Worm (Caenorhabditis elegans) whole organism, L4/young adult: ENCODE measurements around the gene spp-19.
"Not testable (repeated sequence)": the region's sequence is repeated elsewhere in the genome, so short reads cannot be mapped to it uniquely, and the experiment has no call there.

Source experiments
- W03F9.2 ChIP-seq: fragments of 150-350 bp; optimal IDR thresholded peaks from 2 replicates; lab custom pipeline; 2014; ENCODE audit warnings: missing biosample characterization, missing genetic modification characterization
- dao-5 ChIP-seq: sonication (generic microtip); optimal IDR thresholded peaks from 2 replicates; lab custom pipeline; 2016; ENCODE audit warnings: missing genotype, missing genetic modification characterization, moderate library complexity, missing compliant biosample characterization
- him-1 ChIP-seq: sonication (generic microtip); optimal IDR thresholded peaks from 2 replicates; lab custom pipeline; 2016; ENCODE audit warnings: missing genotype, missing genetic modification reagents, missing genetic modification characterization, missing compliant biosample characterization

spp-19 gene

DNA sequence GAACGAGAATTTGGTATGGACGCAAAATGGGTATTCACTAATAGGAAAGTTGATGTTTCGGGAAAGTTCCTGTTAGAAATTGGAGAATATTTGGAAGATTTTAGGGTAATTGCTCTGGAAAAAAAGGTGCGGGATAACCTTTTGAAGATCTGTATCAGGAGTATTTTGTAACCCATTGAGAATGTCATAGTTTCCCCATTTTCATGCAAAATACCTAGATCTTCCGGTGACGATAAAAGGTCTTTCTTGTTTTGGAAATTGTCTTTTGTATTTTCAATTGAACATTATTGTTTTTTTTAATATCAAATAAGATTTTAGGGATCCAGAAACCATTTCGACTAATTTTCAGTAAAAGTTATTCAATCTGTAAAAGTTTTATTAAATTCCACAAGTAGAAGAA is at the start of gene spp-19:
Gene spp-19, minus strand, starts transcription at position 101 of the 400 bp plus-strand sequence.
- no peak for TF ChIP-seq W03F9.2 (tag; lab: Kevin White, UChicago)
- no peak for TF ChIP-seq him-1 (tag; lab: Kevin White, UChicago)
- TF ChIP-seq dao-5 (tag; lab: Kevin White, UChicago) = no peak

DNA sequence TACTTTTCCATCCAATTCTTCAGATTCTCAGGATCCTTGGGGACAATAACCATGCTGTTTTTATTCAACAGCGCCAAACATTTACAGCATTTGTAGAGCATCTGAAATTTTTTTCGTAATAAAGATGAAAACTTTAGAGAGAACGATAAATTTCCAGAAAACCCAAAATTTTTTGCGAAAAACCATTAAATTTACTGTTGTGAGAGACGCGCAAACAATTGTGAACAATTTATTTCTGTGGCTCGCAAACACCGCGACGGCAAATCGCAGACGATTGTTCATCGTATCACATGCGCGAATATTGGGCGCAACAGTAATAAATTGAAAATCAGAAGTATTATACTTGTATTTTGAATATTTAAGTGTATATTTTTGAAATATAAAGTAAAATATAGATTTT is 49.6 kb upstream of the spp-19 start, which contains the start of gene gon-14:
Gene gon-14, minus strand, starts transcription at position 101 of the 400 bp plus-strand sequence.
- no peak for TF ChIP-seq dao-5 (tag; lab: Kevin White, UChicago)
- no peak for TF ChIP-seq W03F9.2 (tag; lab: Kevin White, UChicago)
- no peak for TF ChIP-seq him-1 (tag; lab: Kevin White, UChicago)

DNA sequence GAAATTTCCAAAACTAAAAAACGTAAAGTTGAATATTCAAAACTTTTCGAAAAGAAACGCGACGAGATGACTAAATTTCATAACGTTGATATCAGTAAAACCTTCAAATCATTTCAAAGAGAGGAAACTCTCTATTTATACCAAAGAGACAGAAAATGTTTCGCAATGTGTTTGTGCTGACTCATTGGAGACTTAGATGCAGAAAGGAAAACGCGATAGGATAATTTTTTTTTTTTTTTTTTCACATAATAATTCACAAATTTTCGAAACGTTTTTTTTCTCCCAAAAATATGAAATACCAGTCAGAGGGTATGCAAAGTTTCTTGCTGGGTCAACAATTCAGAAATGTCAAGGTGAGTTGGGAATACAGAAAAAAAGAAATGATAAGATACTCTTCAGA is 44.7 kb upstream of the spp-19 start:
- TF ChIP-seq him-1 (tag; lab: Kevin White, UChicago) = no peak
- TF ChIP-seq W03F9.2 (tag; lab: Kevin White, UChicago) = peak; percentile 40

DNA sequence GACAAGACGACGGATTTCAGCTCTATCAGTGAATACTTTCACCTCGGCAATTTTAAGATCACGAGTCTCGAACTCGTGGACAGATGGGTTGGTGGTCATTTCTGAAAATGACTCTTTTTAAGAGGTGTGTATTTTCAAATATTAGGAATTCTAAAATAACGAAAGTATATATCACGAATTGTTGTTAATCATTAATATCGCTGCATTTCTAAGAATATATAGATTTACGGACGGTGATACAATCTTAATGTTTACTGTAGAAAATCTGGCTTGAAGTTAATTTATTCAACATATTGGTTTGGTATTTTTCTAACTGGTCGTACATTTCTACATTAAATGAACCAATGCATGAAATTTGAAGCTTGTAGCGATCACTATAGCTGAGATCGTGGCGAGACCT is 43.8 kb upstream of the spp-19 start, which contains the start of gene ZK1055.7:
Gene ZK1055.7, minus strand, starts transcription at position 101 of the 400 bp plus-strand sequence.
- TF ChIP-seq W03F9.2 (tag; lab: Kevin White, UChicago) (no peak), him-1 (tag; lab: Kevin White, UChicago) (no peak), dao-5 (tag; lab: Kevin White, UChicago) (no peak)

DNA sequence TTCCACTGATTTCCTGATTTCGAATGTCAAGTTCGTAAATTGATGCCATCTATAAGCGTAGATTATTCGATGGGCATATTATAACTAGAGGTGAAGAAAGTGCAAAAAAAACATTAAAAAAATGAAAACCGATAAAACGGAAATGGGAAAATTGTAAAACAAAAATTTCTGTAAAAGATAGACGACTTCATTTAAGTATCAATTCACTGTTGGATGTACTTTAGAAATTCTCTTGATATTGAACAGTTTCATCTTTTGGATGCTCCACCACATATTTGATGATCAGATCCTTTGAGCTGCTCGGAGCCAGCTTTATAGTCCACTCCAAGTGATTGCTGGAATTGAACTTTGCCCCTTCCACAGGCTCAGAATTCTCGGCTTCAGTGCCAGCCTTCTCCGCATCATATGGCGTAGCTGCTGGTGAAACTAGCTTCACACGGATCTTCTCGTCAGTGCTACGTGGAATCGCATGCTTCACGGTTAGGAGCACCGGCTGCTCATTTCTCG is 41.1 kb upstream of the spp-19 start, which contains the start of gene ZK1055.6:
Gene ZK1055.6, minus strand, starts transcription at position 51 of the 507 bp plus-strand sequence.
- TF ChIP-seq W03F9.2 (tag; lab: Kevin White, UChicago) = no peak
- no peak for TF ChIP-seq him-1 (tag; lab: Kevin White, UChicago)
- no peak for TF ChIP-seq dao-5 (tag; lab: Kevin White, UChicago)

DNA sequence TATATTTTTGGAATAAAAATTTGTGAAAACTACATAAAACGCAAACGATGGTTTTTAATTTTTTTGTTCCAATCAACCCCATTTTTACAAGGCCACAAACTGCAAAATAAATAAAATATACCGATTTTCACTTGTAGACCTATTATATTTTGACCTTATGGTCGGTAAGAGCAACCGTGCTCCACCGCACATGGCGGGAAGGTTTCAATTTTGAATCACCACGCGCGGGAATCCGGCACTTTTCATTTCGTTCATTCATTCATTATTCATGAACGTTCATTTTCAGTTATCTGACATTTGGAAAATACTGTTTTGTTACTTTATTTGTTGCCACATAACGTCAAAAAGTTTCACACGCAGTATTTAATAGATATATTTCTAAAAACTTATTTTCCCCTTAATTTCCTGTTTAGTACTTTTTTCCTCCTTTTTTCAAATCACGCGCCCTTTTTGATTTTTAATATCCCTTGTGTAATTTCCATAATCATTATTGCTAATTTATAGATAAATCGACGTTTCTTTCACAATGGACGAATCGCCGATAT is 32.3 kb upstream of the spp-19 start, which contains the start of gene hcp-1:
Gene hcp-1, plus strand, starts transcription at position 495 of the 545 bp plus-strand sequence.
- no peak for TF ChIP-seq dao-5 (tag; lab: Kevin White, UChicago)
- TF ChIP-seq him-1 (tag; lab: Kevin White, UChicago) = no peak
- TF ChIP-seq W03F9.2 (tag; lab: Kevin White, UChicago) = no peak

DNA sequence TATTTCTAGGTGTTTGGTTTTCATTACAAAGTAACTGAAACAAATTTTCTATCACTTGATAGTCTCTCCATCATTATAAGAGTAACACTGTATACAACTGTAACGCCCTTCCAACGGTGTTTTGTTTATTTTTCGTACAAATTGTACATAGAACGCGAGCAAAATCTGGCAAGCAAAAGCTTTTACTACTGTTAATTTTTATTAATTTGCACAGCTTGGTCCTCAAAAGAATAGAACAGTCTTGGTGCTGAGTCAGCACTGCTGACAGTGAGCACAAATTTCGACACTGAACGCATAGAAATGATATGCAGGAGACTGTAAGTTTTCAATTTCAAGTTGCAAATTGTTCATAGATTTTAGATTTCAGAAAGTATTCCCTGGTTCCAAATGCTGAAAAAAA is 28.8 kb upstream of the spp-19 start, which contains the start of gene ZK1055.2:
Gene ZK1055.2, plus strand, starts transcription at position 301 of the 400 bp plus-strand sequence.
- TF ChIP-seq W03F9.2 (tag; lab: Kevin White, UChicago) (no peak), him-1 (tag; lab: Kevin White, UChicago) (no peak), dao-5 (tag; lab: Kevin White, UChicago) (no peak)

DNA sequence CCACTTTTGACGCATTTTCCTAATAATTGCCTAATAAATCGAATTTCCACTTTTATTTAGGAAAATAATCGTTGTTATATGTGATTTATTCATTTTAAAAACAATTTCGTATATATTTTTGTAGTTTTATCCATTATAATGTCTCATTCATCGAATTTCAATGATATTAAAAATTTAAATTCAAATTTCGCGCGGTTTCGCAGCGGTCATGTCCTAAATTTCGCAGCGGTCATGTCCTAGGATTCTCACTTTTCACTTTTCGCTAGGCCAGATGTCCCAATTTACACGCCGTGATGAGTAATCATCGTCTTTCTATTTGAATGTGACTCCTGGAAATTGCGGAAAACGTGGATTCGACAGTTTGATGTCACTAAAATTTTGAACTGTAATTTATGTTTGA is 20.3 kb upstream of the spp-19 start, which contains the start of gene ZK1055.4:
Gene ZK1055.4, plus strand, starts transcription at position 301 of the 400 bp plus-strand sequence.
- TF ChIP-seq W03F9.2, him-1, dao-5 (tag; lab: Kevin White, UChicago): not testable (repeated sequence)

DNA sequence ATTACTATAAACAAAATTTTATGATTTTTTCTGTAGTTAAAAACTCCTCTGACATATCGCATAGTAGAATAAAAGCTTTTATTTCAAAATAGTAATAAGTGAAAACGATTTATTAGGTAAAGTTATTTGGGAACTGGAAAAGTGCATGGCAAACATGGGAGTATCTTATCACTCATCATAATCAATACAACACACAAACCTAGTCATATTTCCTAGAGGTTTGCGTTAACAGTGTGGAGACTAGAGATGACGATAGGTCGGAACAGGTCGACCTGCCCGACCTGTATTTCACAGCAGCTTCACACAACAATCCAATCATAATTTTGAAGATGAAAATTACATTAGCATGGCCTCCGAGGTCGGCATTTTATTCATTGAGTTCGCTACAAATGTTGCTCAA is 18.5 kb upstream of the spp-19 start, which contains the start of gene EGAP9.3:
Gene EGAP9.3, minus strand, starts transcription at position 131 of the 400 bp plus-strand sequence.
- no peak for TF ChIP-seq dao-5 (tag; lab: Kevin White, UChicago)

DNA sequence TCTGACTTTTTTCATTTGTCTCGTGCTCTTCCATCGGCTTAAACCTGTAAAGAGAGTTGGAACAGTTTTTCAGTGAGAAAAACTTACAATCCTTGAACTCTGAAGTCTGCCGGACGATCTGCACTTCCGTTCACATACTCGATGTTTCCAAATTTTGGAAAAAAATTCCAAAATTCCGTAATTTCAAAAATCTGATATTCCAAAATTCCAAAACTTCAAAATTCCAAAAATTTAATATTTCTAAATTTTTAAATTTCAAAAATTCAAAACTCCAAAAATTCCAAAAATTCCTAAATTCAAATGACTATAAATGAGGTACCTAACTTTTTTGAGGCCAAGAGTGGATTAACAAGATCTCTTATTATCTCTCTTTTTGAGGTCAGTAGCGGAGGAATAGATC is 15.1 kb upstream of the spp-19 start, which contains the start of gene EGAP9.4:
Gene EGAP9.4, plus strand, starts transcription at position 301 of the 400 bp plus-strand sequence.
- TF ChIP-seq him-1 (tag; lab: Kevin White, UChicago) (no peak), dao-5 (tag; lab: Kevin White, UChicago) (no peak), W03F9.2 (tag; lab: Kevin White, UChicago) (no peak)

DNA sequence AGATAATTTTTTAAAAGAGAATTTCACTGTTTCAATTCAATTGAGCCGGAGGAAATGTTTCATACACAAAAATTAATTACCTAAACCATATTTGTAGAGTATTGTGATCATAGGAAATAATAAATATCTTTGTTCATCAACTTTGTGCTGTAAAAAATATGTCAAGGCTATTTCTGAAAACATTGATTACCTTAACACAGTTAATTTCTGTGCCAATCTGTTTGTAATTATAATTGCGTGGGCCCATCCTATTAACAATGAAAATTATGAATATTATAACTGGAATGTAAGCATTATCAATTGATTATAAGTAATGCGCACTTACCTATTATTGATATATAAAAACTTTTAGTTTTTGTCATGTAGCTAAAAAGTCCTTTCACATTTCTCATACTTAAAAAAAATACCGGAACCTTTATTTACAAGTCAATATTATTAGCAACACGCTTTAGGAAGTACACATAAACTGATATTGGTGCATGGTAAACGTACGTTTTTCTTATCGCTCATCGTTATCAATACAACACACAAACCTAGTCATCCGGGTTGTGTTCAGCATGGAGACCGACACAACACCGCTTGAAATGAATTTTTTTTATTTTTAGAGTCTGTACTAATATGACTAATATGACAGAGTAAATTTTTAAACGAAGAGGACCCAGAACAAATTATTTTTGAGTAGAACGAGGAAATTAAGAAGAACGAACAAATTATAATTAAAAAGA is 14.1 kb upstream of the spp-19 start, which contains the start of gene fut-2:
Gene fut-2, minus strand, starts transcription at position 485 of the 725 bp plus-strand sequence.
- TF ChIP-seq him-1 (tag; lab: Kevin White, UChicago) (no peak), dao-5 (tag; lab: Kevin White, UChicago) (no peak)

DNA sequence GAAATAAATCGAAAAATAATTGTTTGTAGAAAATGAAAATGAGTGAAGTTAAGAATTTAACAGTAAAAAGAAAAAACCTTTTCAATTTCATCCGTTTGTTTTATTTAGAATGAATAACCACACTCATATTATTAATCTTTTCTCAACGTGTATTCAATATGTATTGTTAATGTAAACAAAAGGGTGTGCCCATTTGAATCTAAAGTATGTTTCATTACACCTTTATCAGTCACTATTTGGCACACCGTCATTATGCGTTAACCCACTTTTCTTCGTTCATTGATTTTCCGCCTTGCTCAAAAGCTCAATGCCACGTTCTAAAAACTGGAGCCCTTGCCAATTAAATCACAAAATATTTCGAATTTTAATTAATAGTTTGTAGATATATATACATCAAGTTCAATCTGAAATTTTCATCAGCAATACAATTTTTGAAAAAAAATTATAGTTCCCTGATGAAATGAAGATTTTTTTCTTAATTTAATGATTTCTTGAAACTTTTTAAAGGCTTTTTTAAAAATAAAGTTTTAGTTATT is 4.4 kb upstream of the spp-19 start, which contains the start of gene K04A8.1:
Gene K04A8.1, plus strand, starts transcription at position 486 of the 536 bp plus-strand sequence.
- TF ChIP-seq W03F9.2 (tag; lab: Kevin White, UChicago) = no peak
- no peak for TF ChIP-seq dao-5 (tag; lab: Kevin White, UChicago)
- TF ChIP-seq him-1 (tag; lab: Kevin White, UChicago) = no peak

DNA sequence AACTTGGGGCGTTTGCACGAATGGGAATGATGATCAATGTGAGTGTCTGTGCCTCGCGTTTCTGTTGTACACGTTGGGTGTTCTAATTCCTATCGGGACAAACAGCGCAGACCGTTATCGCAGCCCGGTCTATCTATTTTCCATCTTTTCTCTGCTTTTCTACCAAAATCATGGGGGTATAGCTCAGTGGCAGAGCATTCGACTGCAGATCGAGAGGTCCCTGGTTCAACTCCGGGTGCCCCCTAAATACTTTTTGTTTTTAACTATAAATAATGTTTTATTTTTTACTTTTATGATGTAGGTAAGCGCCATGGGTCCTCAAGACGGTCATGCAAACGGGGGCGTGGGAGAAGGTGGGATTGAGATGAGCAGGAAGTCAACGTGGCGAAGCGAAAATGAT is 1.9 kb downstream of the spp-19 start:
- TF ChIP-seq dao-5 (tag; lab: Kevin White, UChicago) (peak; percentile 21), him-1 (tag; lab: Kevin White, UChicago) (no peak)
